Worm (Caenorhabditis elegans) whole organism, L3 larva: ENCODE data around the gene ZK930.2.

Experiments
- R02D3.7 ChIP-seq: fragments of 150-350 bp; optimal IDR thresholded peaks from 2 replicates; lab custom pipeline; 2014; ENCODE audit warnings: missing biosample characterization, missing genetic modification characterization
- ZK546.5 ChIP-seq: sonication (generic microtip); optimal IDR thresholded peaks from 2 replicates; lab custom pipeline; 2017; ENCODE audit warnings: missing biosample characterization, missing genetic modification characterization
- aly-2 ChIP-seq: fragments of 150-350 bp; optimal IDR thresholded peaks from 2 replicates; lab custom pipeline; 2014; ENCODE audit warnings: missing biosample characterization, missing genetic modification characterization
- ama-1 ChIP-seq: fragments of 150-350 bp; optimal IDR thresholded peaks from 2 replicates; lab custom pipeline; 2018
- ceh-16 ChIP-seq: sonication (generic microtip); optimal IDR thresholded peaks from 2 replicates; lab custom pipeline; 2017; ENCODE audit warnings: missing biosample characterization, missing genetic modification characterization
- ceh-28 ChIP-seq: fragments of 150-350 bp; optimal IDR thresholded peaks from 2 replicates; lab custom pipeline; 2014; ENCODE audit warnings: missing biosample characterization, missing genetic modification reagents, missing genetic modification characterization
- ceh-82 ChIP-seq: fragments of 150-350 bp; optimal IDR thresholded peaks from 2 replicates; lab custom pipeline; 2014; ENCODE audit warnings: missing biosample characterization, missing genetic modification characterization
- ceh-9 ChIP-seq: sonication (generic microtip); optimal IDR thresholded peaks from 2 replicates; lab custom pipeline; 2018; ENCODE audit warnings: missing biosample characterization, missing genetic modification characterization
- daf-12 ChIP-seq: fragments of 150-350 bp; optimal IDR thresholded peaks from 2 replicates; lab custom pipeline; 2014; ENCODE audit warnings: missing biosample characterization, missing genetic modification reagents, missing genetic modification characterization
- egl-27 ChIP-seq: sonication (generic microtip); optimal IDR thresholded peaks from 4 replicates; lab custom pipeline; 2017; ENCODE audit warnings: missing biosample characterization, missing genetic modification reagents, missing genetic modification characterization
- egl-5 ChIP-seq: fragments of 150-350 bp; optimal IDR thresholded peaks from 2 replicates; lab custom pipeline; 2017; ENCODE audit warnings: missing biosample characterization, missing genetic modification reagents, missing genetic modification characterization, inconsistent platforms
- elt-1 ChIP-seq: fragments of 150-350 bp; optimal IDR thresholded peaks from 2 replicates; lab custom pipeline; 2014; ENCODE audit warnings: missing biosample characterization, missing genetic modification characterization
- elt-2 ChIP-seq: sonication (generic microtip); optimal IDR thresholded peaks from 2 replicates; lab custom pipeline; 2016; ENCODE audit warnings: missing genetic modification reagents, mild to moderate bottlenecking, missing genetic modification characterization, missing compliant biosample characterization
- elt-3 ChIP-seq, 3 experiments: fragments of 150-350 bp in 1 of 3; sonication (generic microtip) in 2 of 3; optimal IDR thresholded peaks; 2 replicates in 2 of 3; 4 replicates in 1 of 3; lab custom pipeline; 2014 to 2017; ENCODE audit warnings: missing biosample characterization in 3 of 3, missing genetic modification characterization in 3 of 3
- eor-1 ChIP-seq, 2 experiments: fragments of 150-350 bp; optimal IDR thresholded peaks; 2 replicates each; lab custom pipeline; 2014 to 2018; ENCODE audit warnings: missing biosample characterization in 2 of 2, missing genetic modification characterization in 2 of 2
- fkh-10 ChIP-seq: sonication (generic microtip); optimal IDR thresholded peaks from 2 replicates; lab custom pipeline; 2017; ENCODE audit warnings: missing biosample characterization, missing genetic modification reagents, missing genetic modification characterization
- fkh-2 ChIP-seq: fragments of 150-350 bp; optimal IDR thresholded peaks from 2 replicates; lab custom pipeline; 2014; ENCODE audit warnings: missing biosample characterization, missing genetic modification reagents, missing genetic modification characterization
- fos-1 ChIP-seq: fragments of 150-350 bp; optimal IDR thresholded peaks from 2 replicates; lab custom pipeline; 2014; ENCODE audit warnings: missing biosample characterization, missing genetic modification characterization
- hmg-11 ChIP-seq: sonication (generic microtip); optimal IDR thresholded peaks from 2 replicates; lab custom pipeline; 2016; ENCODE audit warnings: missing genetic modification characterization, missing compliant biosample characterization
- jun-1 ChIP-seq: fragments of 150-350 bp; optimal IDR thresholded peaks from 2 replicates; lab custom pipeline; 2014; ENCODE audit warnings: missing biosample characterization, missing genetic modification reagents, missing genetic modification characterization
- lin-15B ChIP-seq: fragments of 150-350 bp; optimal IDR thresholded peaks from 2 replicates; lab custom pipeline; 2014; ENCODE audit warnings: missing biosample characterization, missing genetic modification characterization
- lin-39 ChIP-seq: fragments of 150-350 bp; optimal IDR thresholded peaks from 2 replicates; lab custom pipeline; 2018; ENCODE audit warnings: missing biosample characterization, missing genetic modification reagents, missing genetic modification characterization
- lsy-12 ChIP-seq: sonication (generic microtip); optimal IDR thresholded peaks from 2 replicates; lab custom pipeline; 2016; ENCODE audit warnings: mild to moderate bottlenecking, missing genetic modification characterization, missing compliant biosample characterization
- mdl-1 ChIP-seq: fragments of 150-350 bp; optimal IDR thresholded peaks from 2 replicates; lab custom pipeline; 2014; ENCODE audit warnings: missing biosample characterization, missing genetic modification characterization
- mml-1 ChIP-seq: fragments of 150-350 bp; sonication (generic microtip); optimal IDR thresholded peaks from 3 replicates; lab custom pipeline; 2014; ENCODE audit warnings: missing biosample characterization, missing genetic modification characterization
- nfya-1 ChIP-seq: sonication (generic microtip); optimal IDR thresholded peaks from 2 replicates; lab custom pipeline; 2017; ENCODE audit warnings: missing genetic modification characterization, mild to moderate bottlenecking, missing compliant biosample characterization, antibody characterized with exemption, moderate library complexity; ENCODE audit not compliant: insufficient read depth
- nhr-11 ChIP-seq: fragments of 150-350 bp; optimal IDR thresholded peaks from 2 replicates; lab custom pipeline; 2014; ENCODE audit warnings: missing biosample characterization, missing genetic modification characterization
- nhr-12 ChIP-seq: fragments of 150-350 bp; optimal IDR thresholded peaks from 2 replicates; lab custom pipeline; 2014; ENCODE audit warnings: missing biosample characterization, missing genetic modification characterization
- nhr-23 ChIP-seq: fragments of 150-350 bp; optimal IDR thresholded peaks from 2 replicates; lab custom pipeline; 2014; ENCODE audit warnings: missing biosample characterization, missing genetic modification reagents, missing genetic modification characterization
- nhr-237 ChIP-seq: fragments of 150-350 bp; optimal IDR thresholded peaks from 2 replicates; lab custom pipeline; 2014; ENCODE audit warnings: missing biosample characterization, missing genetic modification characterization
- nhr-25 ChIP-seq: sonication (generic microtip); optimal IDR thresholded peaks from 2 replicates; lab custom pipeline; 2017; ENCODE audit warnings: missing biosample characterization, missing genetic modification characterization
- nhr-28 ChIP-seq: fragments of 150-350 bp; optimal IDR thresholded peaks from 2 replicates; lab custom pipeline; 2014; ENCODE audit warnings: missing biosample characterization, missing genetic modification characterization
- nhr-43 ChIP-seq: sonication (generic microtip); optimal IDR thresholded peaks from 2 replicates; lab custom pipeline; 2016; ENCODE audit warnings: mild to moderate bottlenecking, missing genetic modification characterization, missing compliant biosample characterization; ENCODE audit not compliant: poor library complexity, severe bottlenecking
- nhr-67 ChIP-seq: fragments of 150-350 bp; optimal IDR thresholded peaks from 2 replicates; lab custom pipeline; 2014; ENCODE audit warnings: missing biosample characterization, missing genetic modification characterization
- nhr-76 ChIP-seq: fragments of 150-350 bp; sonication (generic microtip); optimal IDR thresholded peaks from 5 replicates; lab custom pipeline; 2014; ENCODE audit warnings: missing biosample characterization, missing genetic modification characterization
- nhr-77 ChIP-seq: fragments of 150-350 bp; optimal IDR thresholded peaks from 2 replicates; lab custom pipeline; 2014; ENCODE audit warnings: missing biosample characterization, missing genetic modification characterization
- pha-4 ChIP-seq: fragments of 150-350 bp; optimal IDR thresholded peaks from 2 replicates; lab custom pipeline; 2014; ENCODE audit warnings: missing biosample characterization, missing genetic modification reagents, missing genetic modification characterization
- pqm-1 ChIP-seq: fragments of 150-350 bp; optimal IDR thresholded peaks from 2 replicates; lab custom pipeline; 2017; ENCODE audit warnings: missing biosample characterization, missing genetic modification characterization, inconsistent platforms
- sea-2 ChIP-seq: fragments of 150-350 bp; sonication (generic microtip); optimal IDR thresholded peaks from 4 replicates; lab custom pipeline; 2014; ENCODE audit warnings: missing biosample characterization, missing genetic modification reagents, missing genetic modification characterization
- skn-1 ChIP-seq: fragments of 150-350 bp; optimal IDR thresholded peaks from 2 replicates; lab custom pipeline; 2014; ENCODE audit warnings: missing biosample characterization, missing genetic modification characterization
- snpc-4 ChIP-seq: fragments of 150-350 bp; optimal IDR thresholded peaks from 2 replicates; lab custom pipeline; 2014; ENCODE audit warnings: missing biosample characterization, missing genetic modification characterization
- tbx-2 ChIP-seq: sonication (generic microtip); optimal IDR thresholded peaks from 2 replicates; lab custom pipeline; 2016; ENCODE audit warnings: mild to moderate bottlenecking, missing genetic modification characterization, missing compliant biosample characterization
- unc-39 ChIP-seq: sonication (generic microtip); optimal IDR thresholded peaks from 4 replicates; lab custom pipeline; 2017; ENCODE audit warnings: missing biosample characterization, missing genetic modification characterization
- unc-62 ChIP-seq: fragments of 150-350 bp; sonication (generic microtip); optimal IDR thresholded peaks from 4 replicates; lab custom pipeline; 2014; ENCODE audit warnings: missing biosample characterization, missing genetic modification reagents, missing genetic modification characterization
- zag-1 ChIP-seq: fragments of 150-350 bp; optimal IDR thresholded peaks from 2 replicates; lab custom pipeline; 2014; ENCODE audit warnings: missing biosample characterization, missing genetic modification characterization
- ztf-11 ChIP-seq: fragments of 150-350 bp; optimal IDR thresholded peaks from 2 replicates; lab custom pipeline; 2014; ENCODE audit warnings: missing biosample characterization, missing genetic modification characterization
- ztf-4 ChIP-seq: fragments of 150-350 bp; optimal IDR thresholded peaks from 2 replicates; lab custom pipeline; 2014; ENCODE audit warnings: missing biosample characterization, missing genetic modification characterization

The ZK930.2 gene

ce11 chrII:11879784-11880183, 13.4 kb downstream of the ZK930.2 start:
- TF ChIP-seq mdl-1 (no peak), sea-2 (GFP tag; lab: Kevin White, UChicago) (no peak), nhr-12 (no peak), zag-1 (tag; lab: Kevin White, UChicago) (no peak), aly-2 (tag; lab: Kevin White, UChicago) (no peak), hmg-11 (tag; lab: Kevin White, UChicago) (no peak), daf-12 (tag; lab: Kevin White, UChicago) (no peak), skn-1 (no peak)

DNA sequence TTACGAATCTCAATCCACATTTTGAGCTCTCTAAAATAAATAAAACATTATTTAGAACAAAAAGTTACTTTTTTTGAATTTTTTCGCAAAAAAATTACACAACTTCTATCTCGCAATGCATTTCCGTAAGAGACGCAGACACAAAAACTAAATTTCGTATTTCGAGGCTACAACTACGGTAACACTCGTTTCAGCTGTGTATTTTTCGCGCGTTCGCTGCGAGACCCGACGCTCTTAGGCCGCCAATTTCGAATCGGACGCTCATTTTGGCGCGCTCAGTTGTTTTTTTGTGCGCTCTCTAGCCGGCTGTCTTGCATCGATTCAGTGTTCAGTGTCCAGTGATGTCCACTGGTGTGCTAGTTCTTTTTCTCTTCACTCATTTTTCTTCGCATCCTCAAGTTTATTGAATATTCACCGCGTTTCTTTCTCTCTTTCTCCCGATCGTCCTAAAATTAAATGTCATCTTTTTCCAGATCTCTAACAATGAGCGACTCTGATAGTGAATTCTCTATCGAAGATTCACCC, 18.5 kb downstream of the ZK930.2 start, which contains the start of the genes npp-3 and top-2:
Gene npp-3, minus strand, starts transcription at position 115 of the 525 bp plus-strand sequence.
Gene top-2, plus strand, starts transcription at position 475 of the 525 bp plus-strand sequence.
- TF ChIP-seq R02D3.7 = peak; percentile 93
- TF ChIP-seq lin-15B (tag; lab: Kevin White, UChicago) = peak; percentile 96
- TF ChIP-seq jun-1 (tag; lab: Kevin White, UChicago) = peak; percentile 80
- peak; percentile 84 for TF ChIP-seq nhr-43 (tag; lab: Kevin White, UChicago)
- no peak for TF ChIP-seq fos-1 (tag; lab: Kevin White, UChicago)
- TF ChIP-seq hmg-11 (tag; lab: Kevin White, UChicago) = peak; percentile 89
- peak; percentile 82 for TF ChIP-seq snpc-4 (tag; lab: Kevin White, UChicago)
- TF ChIP-seq egl-5 = peak; percentile 92
- TF ChIP-seq ceh-16 = no peak
- peak; percentile 85 for TF ChIP-seq ceh-28 (tag; lab: Kevin White, UChicago)
- peak; percentile 57 for TF ChIP-seq pqm-1
- TF ChIP-seq tbx-2 = peak; percentile 75
- no peak for TF ChIP-seq eor-1 (tag; optimal IDR thresholded peaks at IDR 0.05; lab: Kevin White, UChicago)
- TF ChIP-seq ZK546.5 = peak; percentile 26
- TF ChIP-seq nhr-76 (tag; lab: Kevin White, UChicago) = no peak
- peak; percentile 97 for TF ChIP-seq nhr-25 (tag; lab: Kevin White, UChicago)
- no peak for TF ChIP-seq unc-39 (tag; lab: Kevin White, UChicago)
- peak; percentile 96 for TF ChIP-seq nhr-23 (tag; lab: Kevin White, UChicago)
- TF ChIP-seq ama-1 (lab: Kevin White, UChicago) = peak; percentile 75
- peak; percentile 97 for TF ChIP-seq lin-39 (tag; lab: Kevin White, UChicago)
- no peak for TF ChIP-seq ceh-9 (tag; lab: Kevin White, UChicago)
- TF ChIP-seq nhr-12 = no peak
- TF ChIP-seq nhr-237 (tag; lab: Kevin White, UChicago) = no peak
- TF ChIP-seq mml-1 (tag; lab: Kevin White, UChicago) = no peak
- peak; percentile 75 for TF ChIP-seq elt-1 (tag; lab: Kevin White, UChicago)
- no peak for TF ChIP-seq mdl-1
- peak; percentile 93 for TF ChIP-seq skn-1
- peak; percentile 69 for TF ChIP-seq elt-2 (tag; lab: Kevin White, UChicago)
- TF ChIP-seq nhr-67 (tag; lab: Kevin White, UChicago) = no peak
- TF ChIP-seq nhr-77 (tag; lab: Kevin White, UChicago) = peak; percentile 75
- peak; percentile 98 for TF ChIP-seq pha-4 (tag; lab: Kevin White, UChicago)
- TF ChIP-seq daf-12 (tag; lab: Kevin White, UChicago) = no peak
- TF ChIP-seq fkh-2 (tag; lab: Kevin White, UChicago) = no peak
- TF ChIP-seq nhr-28 (tag; lab: Kevin White, UChicago) = no peak
- TF ChIP-seq fkh-10 = peak; percentile 91
- TF ChIP-seq zag-1 (tag; lab: Kevin White, UChicago) = no peak
- peak; percentile 99 for TF ChIP-seq nfya-1 (tag; lab: Kevin White, UChicago)
- peak; percentile 41 for TF ChIP-seq ztf-4 (tag; lab: Kevin White, UChicago)
- peak; percentile 97 for TF ChIP-seq nhr-11
- TF ChIP-seq elt-3 (tag; optimal IDR thresholded peaks at IDR 0.05; lab: Kevin White, UChicago) = no peak
- TF ChIP-seq unc-62 (GFP tag; lab: Kevin White, UChicago) = peak; percentile 62
- peak; percentile 89 for TF ChIP-seq lsy-12
- TF ChIP-seq sea-2 (GFP tag; lab: Kevin White, UChicago) = no peak
- TF ChIP-seq ceh-82 (tag; lab: Kevin White, UChicago) = peak; percentile 77
- TF ChIP-seq ztf-11 (tag; lab: Kevin White, UChicago) = no peak
- TF ChIP-seq aly-2 (tag; lab: Kevin White, UChicago) = no peak
- TF ChIP-seq egl-27 = peak; percentile 34
- TF ChIP-seq, all 47 proteins: peak for 28
